Worm (Caenorhabditis elegans) whole organism, L4/young adult: ENCODE measurements around the gene T16H12.2.
"Not testable (repeated sequence)": the region's sequence is repeated elsewhere in the genome, so short reads cannot be mapped to it uniquely, and the experiment has no call there.

Experiments
- W03F9.2 ChIP-seq: fragments of 150-350 bp; optimal IDR thresholded peaks from 2 replicates; lab custom pipeline; 2014; ENCODE audit warnings: missing biosample characterization, missing genetic modification characterization
- dao-5 ChIP-seq: sonication (generic microtip); optimal IDR thresholded peaks from 2 replicates; lab custom pipeline; 2016; ENCODE audit warnings: missing genotype, missing genetic modification characterization, moderate library complexity, missing compliant biosample characterization
- him-1 ChIP-seq: sonication (generic microtip); optimal IDR thresholded peaks from 2 replicates; lab custom pipeline; 2016; ENCODE audit warnings: missing genotype, missing genetic modification reagents, missing genetic modification characterization, missing compliant biosample characterization

T16H12.2 gene

ce11 chrIII:10085983-10086382 lies at the start of gene T16H12.2:
TSS of gene T16H12.2 (plus strand) at chrIII:10086283.
- TF ChIP-seq W03F9.2 (tag; lab: Kevin White, UChicago) (no peak), dao-5 (tag; lab: Kevin White, UChicago) (no peak), him-1 (tag; lab: Kevin White, UChicago) (no peak)

- TF ChIP-seq dao-5 (tag; lab: Kevin White, UChicago) (no peak), him-1 (tag; lab: Kevin White, UChicago) (no peak), W03F9.2 (tag; lab: Kevin White, UChicago) (no peak)
Measured at ce11 chrIII:10037150-10037549, 48.9 kb upstream of the T16H12.2 start, which contains the start of gene M04D8.7. TSS of gene M04D8.7 (plus strand) at chrIII:10037450.

ce11 chrIII:10040013-10040412 lies 46.1 kb upstream of the T16H12.2 start, which contains the start of gene T16G12.7:
TSS of gene T16G12.7 (minus strand) at chrIII:10040113.
- no peak for TF ChIP-seq W03F9.2 (tag; lab: Kevin White, UChicago)

DNA sequence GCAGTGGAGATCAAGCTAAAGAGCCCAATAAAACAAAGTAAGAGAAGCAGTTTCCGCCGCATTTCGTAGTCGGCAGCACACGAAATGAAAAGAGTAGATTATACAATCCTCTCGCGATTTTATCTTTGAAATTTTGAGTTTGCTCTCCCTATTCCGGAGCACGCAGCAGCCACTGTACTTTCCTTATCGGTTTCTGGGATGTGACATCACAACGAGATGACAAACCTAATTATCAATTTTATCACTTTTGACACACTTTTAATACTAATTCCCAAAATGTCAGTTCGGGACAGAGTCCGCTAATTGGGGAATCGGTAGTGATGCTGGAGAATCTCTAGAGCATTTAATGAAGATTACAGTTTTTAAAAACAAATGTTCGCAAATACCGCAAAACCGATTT lies 36.4 kb upstream of the T16H12.2 start, which contains the start of gene T16G12.1:
Gene T16G12.1 (minus strand): TSS at position 176 of the 400 bp plus-strand sequence.
- TF ChIP-seq dao-5 (tag; lab: Kevin White, UChicago) (no peak), him-1 (tag; lab: Kevin White, UChicago) (no peak), W03F9.2 (tag; lab: Kevin White, UChicago) (no peak)

ce11 chrIII:10050321-10050720 lies 35.8 kb upstream of the T16H12.2 start, which contains the start of gene T16G12.3:
TSS of gene T16G12.3 (plus strand) at chrIII:10050621.
- not testable (repeated sequence) for TF ChIP-seq him-1, W03F9.2, dao-5 (tag; lab: Kevin White, UChicago)

DNA sequence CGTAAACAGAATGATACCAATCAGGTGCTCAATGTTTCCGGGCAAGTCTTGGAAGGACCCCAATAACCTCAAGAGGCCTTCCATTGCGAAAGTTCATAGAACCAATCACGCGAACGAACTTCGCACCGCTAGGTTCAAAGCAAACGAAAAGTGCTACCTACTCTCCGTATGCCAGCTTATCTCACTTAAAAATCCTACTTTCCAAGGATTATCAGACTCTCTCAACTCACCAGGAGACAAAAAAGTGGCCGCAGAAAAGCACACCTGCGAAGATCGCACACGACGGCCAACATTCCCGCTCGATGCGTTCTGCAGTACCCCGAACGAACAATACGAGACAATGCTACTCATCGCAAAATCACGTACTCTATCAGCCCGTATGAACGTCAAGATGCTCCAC lies 32.8 kb upstream of the T16H12.2 start, which contains the start of gene T16G12.12:
Gene T16G12.12 (plus strand): TSS at position 301 of the 400 bp plus-strand sequence.
- not testable (repeated sequence) for TF ChIP-seq dao-5, him-1, W03F9.2 (tag; lab: Kevin White, UChicago)

- TF ChIP-seq dao-5 (tag; lab: Kevin White, UChicago) = no peak
- no peak for TF ChIP-seq W03F9.2 (tag; lab: Kevin White, UChicago)
- TF ChIP-seq him-1 (tag; lab: Kevin White, UChicago) = no peak
Measured at ce11 chrIII:10056033-10056432, 30.1 kb upstream of the T16H12.2 start, which contains the start of gene T16G12.10. TSS of gene T16G12.10 (minus strand) at chrIII:10056133.

- TF ChIP-seq W03F9.2 (tag; lab: Kevin White, UChicago) = no peak
- no peak for TF ChIP-seq dao-5 (tag; lab: Kevin White, UChicago)
- TF ChIP-seq him-1 (tag; lab: Kevin White, UChicago) = no peak
Measured at ce11 chrIII:10057518-10057917, 28.6 kb upstream of the T16H12.2 start, which contains the start of gene T16G12.4. TSS of gene T16G12.4 (plus strand) at chrIII:10057818.

ce11 chrIII:10059002-10059401 lies 27.1 kb upstream of the T16H12.2 start, which contains the start of gene T16G12.8:
TSS of gene T16G12.8 (plus strand) at chrIII:10059302.
- TF ChIP-seq him-1 (tag; lab: Kevin White, UChicago) (no peak), dao-5 (tag; lab: Kevin White, UChicago) (no peak), W03F9.2 (tag; lab: Kevin White, UChicago) (no peak)

- TF ChIP-seq W03F9.2 (tag; lab: Kevin White, UChicago) (no peak), him-1 (tag; lab: Kevin White, UChicago) (no peak), dao-5 (tag; lab: Kevin White, UChicago) (no peak)
Measured at ce11 chrIII:10060573-10060972, 25.5 kb upstream of the T16H12.2 start, which contains the start of gene T16G12.13. TSS of gene T16G12.13 (plus strand) at chrIII:10060865.

DNA sequence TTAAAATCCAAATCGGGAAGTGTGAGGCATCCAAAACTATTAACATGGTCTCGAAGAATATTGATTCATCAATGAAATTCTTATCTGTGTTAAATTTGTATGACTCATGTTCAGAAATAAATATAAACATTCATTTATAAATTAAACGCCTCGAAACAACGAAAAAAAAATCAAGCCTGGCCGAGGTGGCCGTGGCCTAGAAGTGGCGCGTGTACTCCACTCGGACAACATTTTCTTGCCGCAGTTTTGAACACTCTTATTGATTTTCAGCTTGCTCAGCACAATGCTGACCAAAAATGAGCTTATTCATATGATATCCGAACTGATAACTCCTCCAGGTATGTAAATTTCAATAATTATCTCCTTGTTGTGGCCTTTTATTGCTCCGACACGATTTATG lies 21.9 kb upstream of the T16H12.2 start, which contains the start of gene ekl-6:
Gene ekl-6 (plus strand): TSS at position 265 of the 400 bp plus-strand sequence.
- TF ChIP-seq W03F9.2 (tag; lab: Kevin White, UChicago) (peak; percentile 51), him-1 (tag; lab: Kevin White, UChicago) (no peak)

DNA sequence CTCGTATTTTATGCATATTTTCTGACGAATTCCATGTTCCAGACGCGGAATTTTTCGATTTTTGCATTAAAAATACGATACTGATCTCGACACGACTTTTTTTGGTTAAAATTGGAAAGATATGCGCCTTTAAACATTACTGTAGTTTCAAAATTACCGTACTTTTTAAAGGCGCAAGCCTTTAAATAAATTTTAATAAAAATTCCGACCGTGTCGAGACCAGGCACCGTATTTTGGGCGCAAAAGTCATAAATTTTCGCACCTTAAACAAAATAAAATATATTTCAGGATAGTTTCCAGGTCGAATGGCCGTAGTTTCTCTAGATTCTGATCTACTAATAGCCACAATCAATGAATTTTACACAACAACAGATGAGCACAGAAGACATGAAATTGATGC lies 16.8 kb upstream of the T16H12.2 start, which contains the start of gene T16G12.6:
Gene T16G12.6 (plus strand): TSS at position 301 of the 400 bp plus-strand sequence.
- no peak for TF ChIP-seq dao-5 (tag; lab: Kevin White, UChicago)
- no peak for TF ChIP-seq him-1 (tag; lab: Kevin White, UChicago)
- no peak for TF ChIP-seq W03F9.2 (tag; lab: Kevin White, UChicago)

DNA sequence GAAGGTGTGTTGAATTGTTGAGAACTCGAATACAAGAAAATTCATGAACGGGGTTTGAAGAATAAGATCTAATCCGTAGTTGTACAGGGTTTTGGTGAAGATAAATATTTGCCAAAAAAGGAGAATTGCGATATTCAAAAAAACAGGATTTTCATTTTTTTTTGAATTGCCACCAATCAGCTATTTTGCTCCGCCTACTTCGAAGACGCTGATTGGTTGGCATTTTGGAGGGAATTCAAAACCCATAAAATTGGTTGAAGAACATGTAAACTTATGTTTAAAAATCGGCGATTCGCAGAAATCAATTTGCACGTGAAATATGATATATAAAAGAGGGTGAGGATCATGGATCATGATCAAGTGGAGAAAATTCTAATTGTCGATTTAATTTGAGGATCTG lies 10.0 kb upstream of the T16H12.2 start:
- TF ChIP-seq him-1 (tag; lab: Kevin White, UChicago) (no peak), W03F9.2 (tag; lab: Kevin White, UChicago) (no peak), dao-5 (tag; lab: Kevin White, UChicago) (no peak)

DNA sequence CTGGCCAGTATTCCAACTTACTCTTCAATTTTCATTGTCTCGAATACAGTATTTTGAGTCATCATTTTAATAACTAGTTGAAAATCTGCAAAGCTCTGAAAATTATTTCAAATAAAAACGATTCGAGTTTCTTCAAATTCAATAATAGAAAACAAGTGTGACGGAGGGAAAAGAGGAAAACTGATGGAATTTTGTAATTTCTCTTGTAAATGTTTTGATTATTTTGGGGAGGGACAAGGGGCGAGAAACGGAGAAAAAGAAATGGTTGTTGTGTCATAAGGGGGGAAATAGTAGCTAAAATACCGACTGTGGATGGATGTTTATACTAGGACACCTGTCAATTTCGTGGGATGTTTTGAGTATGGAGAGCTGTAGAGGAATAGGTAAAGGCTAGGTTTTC lies 7.9 kb upstream of the T16H12.2 start, which contains the start of gene T16G12.9:
Gene T16G12.9 (minus strand): TSS at position 101 of the 400 bp plus-strand sequence.
- TF ChIP-seq dao-5 (tag; lab: Kevin White, UChicago) (no peak), W03F9.2 (tag; lab: Kevin White, UChicago) (no peak), him-1 (tag; lab: Kevin White, UChicago) (no peak)
